Fruit fly (Drosophila melanogaster) whole organism, wandering third instar larva: Measurements from ENCODE around the gene mtg.

Experiments used
- Abd-B ChIP-seq: fragments of >200 bp; optimal IDR thresholded peaks from 2 replicates; lab custom pipeline; 2017; ENCODE audit warnings: missing biosample characterization, missing genetic modification characterization
- CG32264 ChIP-seq: fragments of 200-800 bp; sonication (Bioruptor generic); optimal IDR thresholded peaks from 2 replicates; lab custom pipeline; 2016; ENCODE audit warnings: missing biosample characterization, missing genetic modification characterization
- CG9705 ChIP-seq: fragments of 200-800 bp; sonication (Bioruptor generic); optimal IDR thresholded peaks from 2 replicates; lab custom pipeline; 2018; ENCODE audit warnings: missing biosample characterization, mild to moderate bottlenecking, missing genetic modification characterization
- CrebA ChIP-seq: fragments of 200-800 bp; sonication (Bioruptor generic); optimal IDR thresholded peaks from 2 replicates; lab custom pipeline; 2016; ENCODE audit warnings: missing biosample characterization, mild to moderate bottlenecking, missing genetic modification characterization, borderline replicate concordance
- Dfd ChIP-seq: fragments of >200 bp; optimal IDR thresholded peaks from 2 replicates; lab custom pipeline; 2017; ENCODE audit warnings: missing biosample characterization, missing genetic modification characterization
- Dif ChIP-seq: fragments of 200-275, 200-300 bp; sonication (Bioruptor generic); optimal IDR thresholded peaks from 2 replicates; lab custom pipeline; 2018; ENCODE audit warnings: missing biosample characterization, missing genetic modification characterization; ENCODE audit not compliant: partially characterized antibody
- GATAd ChIP-seq: sonication (Bioruptor generic); optimal IDR thresholded peaks from 2 replicates; lab custom pipeline; 2016; ENCODE audit warnings: missing biosample characterization, missing genetic modification characterization
- HLH106 ChIP-seq: fragments of 200-800 bp; optimal IDR thresholded peaks from 3 replicates; lab custom pipeline; 2019; ENCODE audit warnings: missing biosample characterization, mild to moderate bottlenecking, missing genetic modification characterization, moderate library complexity
- Hnf4 ChIP-seq: fragments of 200-800 bp; sonication (Bioruptor generic); optimal IDR thresholded peaks from 2 replicates; lab custom pipeline; 2016; ENCODE audit warnings: missing biosample characterization, mild to moderate bottlenecking, missing genetic modification characterization
- Hr78 ChIP-seq: fragments of >200 bp; optimal IDR thresholded peaks from 2 replicates; lab custom pipeline; 2017; ENCODE audit warnings: missing biosample characterization, missing genetic modification characterization
- Hr83 ChIP-seq: fragments of 200-300 bp; sonication (Bioruptor generic); optimal IDR thresholded peaks from 2 replicates; lab custom pipeline; 2016; ENCODE audit warnings: missing biosample characterization, mild to moderate bottlenecking, missing genetic modification characterization, moderate library complexity; ENCODE audit not compliant: poor library complexity, severe bottlenecking
- Jra ChIP-seq: sonication (Bioruptor generic); optimal IDR thresholded peaks from 2 replicates; lab custom pipeline; 2016; ENCODE audit warnings: missing biosample characterization, missing genetic modification characterization
- Mio ChIP-seq: sonication (Bioruptor generic); optimal IDR thresholded peaks from 2 replicates; lab custom pipeline; 2016; ENCODE audit warnings: missing biosample characterization, missing genetic modification characterization
- Myc ChIP-seq: fragments of >200 bp; optimal IDR thresholded peaks from 2 replicates; lab custom pipeline; 2017
- N ChIP-seq: fragments of >200 bp; optimal IDR thresholded peaks from 2 replicates; lab custom pipeline; 2018; ENCODE audit warnings: missing biosample characterization, missing external identifiers, missing genetic modification characterization
- OdsH ChIP-seq: fragments of 200-800 bp; sonication (Bioruptor generic); optimal IDR thresholded peaks from 2 replicates; lab custom pipeline; 2016; ENCODE audit warnings: missing biosample characterization, mild to moderate bottlenecking, missing genetic modification characterization
- Rel ChIP-seq, 2 experiments: fragments of 200-800 bp; sonication (Bioruptor generic) in 1 of 2; optimal IDR thresholded peaks; 2 replicates in 1 of 2; 3 replicates in 1 of 2; lab custom pipeline; 2016 to 2019; ENCODE audit warnings: mild to moderate bottlenecking in 2 of 2, missing biosample characterization in 2 of 2, missing genetic modification characterization in 2 of 2, moderate library complexity in 1 of 2
- Sp1 ChIP-seq: fragments of 200-800 bp; sonication (Bioruptor generic); optimal IDR thresholded peaks from 3 replicates; lab custom pipeline; 2019; ENCODE audit warnings: missing biosample characterization, mild to moderate bottlenecking, missing genetic modification characterization, moderate library complexity
- Vsx2 ChIP-seq: fragments of 200-300, 225-300 bp; sonication (Bioruptor generic); optimal IDR thresholded peaks from 2 replicates; lab custom pipeline; 2018; ENCODE audit warnings: missing biosample characterization, missing genetic modification characterization; ENCODE audit not compliant: partially characterized antibody
- br ChIP-seq: fragments of 200-800 bp; sonication (Bioruptor generic); optimal IDR thresholded peaks from 2 replicates; lab custom pipeline; 2016; ENCODE audit warnings: missing biosample characterization, missing genetic modification characterization
- brk ChIP-seq: fragments of 200-800 bp; sonication (Bioruptor generic); optimal IDR thresholded peaks from 2 replicates; lab custom pipeline; 2016; ENCODE audit warnings: missing biosample characterization, mild to moderate bottlenecking, missing genetic modification characterization
- dl ChIP-seq, 2 experiments: fragments of 175-275, 200-275 bp in 1 of 2; fragments of 200-275 bp in 1 of 2; sonication (Bioruptor generic); optimal IDR thresholded peaks; lab custom pipeline; 2018; ENCODE audit warnings: mild to moderate bottlenecking in 2 of 2, missing biosample characterization in 2 of 2, missing genetic modification characterization in 2 of 2, moderate library complexity in 2 of 2; ENCODE audit not compliant: partially characterized antibody in 2 of 2, insufficient read depth in 1 of 2
- dmrt93B ChIP-seq: fragments of 200-800 bp; sonication (Bioruptor generic); optimal IDR thresholded peaks from 2 replicates; lab custom pipeline; 2018; ENCODE audit warnings: missing biosample characterization, mild to moderate bottlenecking, missing genetic modification characterization
- dsf ChIP-seq: sonication (Bioruptor generic); optimal IDR thresholded peaks from 2 replicates; lab custom pipeline; 2016; ENCODE audit warnings: missing biosample characterization, missing genetic modification characterization, borderline replicate concordance
- ey ChIP-seq: fragments of 200-800 bp; sonication (Bioruptor generic); optimal IDR thresholded peaks from 2 replicates; lab custom pipeline; 2016; ENCODE audit warnings: missing biosample characterization, missing genetic modification characterization
- foxo ChIP-seq, 2 experiments: fragments of 200-800 bp; sonication (Bioruptor generic); optimal IDR thresholded peaks; 2 replicates in 1 of 2; 3 replicates in 1 of 2; lab custom pipeline; 2016 to 2017; ENCODE audit warnings: missing biosample characterization in 2 of 2, missing genetic modification characterization in 2 of 2
- fru ChIP-seq: fragments of 200-800 bp; sonication (Bioruptor generic); optimal IDR thresholded peaks from 3 replicates; lab custom pipeline; 2016; ENCODE audit warnings: missing biosample characterization, mild to moderate bottlenecking, missing genetic modification characterization
- h ChIP-seq: fragments of 200-800 bp; sonication (Bioruptor generic); optimal IDR thresholded peaks from 3 replicates; lab custom pipeline; 2016; ENCODE audit warnings: missing biosample characterization, mild to moderate bottlenecking, missing genetic modification characterization
- jim ChIP-seq: fragments of 175-275, 200-325 bp; sonication (Bioruptor generic); optimal IDR thresholded peaks from 2 replicates; lab custom pipeline; 2016; ENCODE audit warnings: missing biosample characterization, mild to moderate bottlenecking, missing genetic modification characterization
- lola ChIP-seq: fragments of >200 bp; optimal IDR thresholded peaks from 2 replicates; lab custom pipeline; 2017; ENCODE audit warnings: missing biosample characterization, missing genetic modification characterization
- pan ChIP-seq: fragments of >200 bp; optimal IDR thresholded peaks from 2 replicates; lab custom pipeline; 2017
- psq ChIP-seq: fragments of 200-800 bp; sonication (Bioruptor generic); optimal IDR thresholded peaks from 3 replicates; lab custom pipeline; 2017; ENCODE audit warnings: missing biosample characterization, mild to moderate bottlenecking, missing genetic modification characterization, moderate library complexity
- rgr ChIP-seq: fragments of 200-800 bp; sonication (Bioruptor generic); optimal IDR thresholded peaks from 3 replicates; lab custom pipeline; 2016; ENCODE audit warnings: missing biosample characterization, mild to moderate bottlenecking, missing genetic modification characterization
- sage ChIP-seq: fragments of 200-800 bp; sonication (Bioruptor generic); optimal IDR thresholded peaks from 2 replicates; lab custom pipeline; 2016; ENCODE audit warnings: missing biosample characterization, mild to moderate bottlenecking, missing genetic modification characterization
- sv ChIP-seq: fragments of 200-800 bp; sonication (Bioruptor generic); optimal IDR thresholded peaks from 3 replicates; lab custom pipeline; 2016; ENCODE audit warnings: missing biosample characterization, missing genetic modification characterization
- tai ChIP-seq: sonication (Bioruptor generic); optimal IDR thresholded peaks from 2 replicates; lab custom pipeline; 2016; ENCODE audit warnings: missing biosample characterization, missing genetic modification characterization
- usp ChIP-seq: fragments of >200 bp; optimal IDR thresholded peaks from 2 replicates; lab custom pipeline; 2017; ENCODE audit warnings: missing biosample characterization, missing genetic modification characterization
- woc ChIP-seq: sonication (Bioruptor generic); optimal IDR thresholded peaks from 2 replicates; lab custom pipeline; 2016; ENCODE audit warnings: missing biosample characterization, mild to moderate bottlenecking, missing genetic modification characterization

Gene mtg

DNA sequence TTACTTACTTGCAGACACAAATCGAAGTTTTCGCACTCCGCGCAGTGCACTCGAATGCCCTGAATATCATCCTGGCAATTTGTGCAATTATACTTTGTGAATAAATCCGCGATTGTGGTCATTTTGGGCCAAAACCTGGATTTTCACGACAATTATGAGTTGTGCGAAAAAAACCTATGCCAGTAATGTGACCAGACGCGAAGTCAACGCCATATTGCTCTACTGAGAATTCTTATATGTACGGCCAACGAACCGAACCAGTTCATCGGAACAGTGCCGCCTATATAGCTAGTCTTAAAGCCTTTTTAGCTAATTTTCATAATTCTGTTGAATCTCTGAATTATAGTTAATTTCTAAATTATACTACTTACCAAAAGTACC, 10.0 kb upstream of the mtg start, which contains the start of gene Ada2b:
Gene Ada2b, minus strand, starts transcription at position 214 of the 381 bp plus-strand sequence.
- TF ChIP-seq woc (GFP tag; lab: Kevin White, UChicago) (peak; percentile 51), Hr78 (no peak), Myc (peak; percentile 83), fru (GFP tag; lab: Kevin White, UChicago) (peak; percentile 70)

DNA sequence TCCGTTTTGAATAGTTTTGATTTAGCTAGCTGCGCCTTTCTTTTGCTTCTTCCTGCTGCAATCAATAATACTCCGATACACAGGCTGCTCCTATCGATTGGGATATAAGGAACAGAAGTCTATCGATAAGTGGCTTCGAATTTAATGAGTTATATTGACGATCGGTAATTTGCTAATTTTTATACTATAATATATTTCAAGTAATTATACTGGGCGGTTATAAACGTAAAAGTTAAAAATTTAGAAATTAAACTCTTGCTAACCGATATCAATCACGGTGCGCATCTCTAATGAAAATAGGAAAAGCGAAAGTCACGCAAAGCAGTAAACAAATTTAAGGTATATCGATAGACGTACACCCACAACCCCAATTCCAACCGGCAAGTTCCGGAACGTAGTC, 6.6 kb upstream of the mtg start, which contains the start of the genes CG9636, CG18749 and CG33722:
Gene CG9636, minus strand, starts transcription at position 73 of the 400 bp plus-strand sequence.
Gene CG18749, plus strand, starts transcription at position 336 of the 400 bp plus-strand sequence.
Gene CG33722, plus strand, starts transcription at position 336 of the 400 bp plus-strand sequence.
- TF ChIP-seq tai (GFP tag; lab: Kevin White, UChicago) (no peak), sv (peak; percentile 62), Dfd (GFP tag; lab: Kevin White, UChicago) (no peak), Hr83 (GFP tag; lab: Kevin White, UChicago) (no peak), jim (GFP tag; lab: Kevin White, UChicago) (no peak), psq (peak; percentile 81), CG32264 (GFP tag; lab: Kevin White, UChicago) (peak; percentile 40), Hr78 (no peak), br (GFP tag; lab: Kevin White, UChicago) (peak; percentile 73), GATAd (GFP tag; lab: Kevin White, UChicago) (no peak), dsf (peak; percentile 71), HLH106 (tag; lab: Kevin White, UChicago) (peak; percentile 72), Abd-B (GFP tag; lab: Kevin White, UChicago) (no peak), dl (GFP tag; optimal IDR thresholded peaks at IDR 0.05; lab: Kevin White, UChicago; ENCODE audit: insufficient read depth in 1 of 2, partially characterized antibody in 2 of 2) (no peak), dmrt93B (GFP tag; lab: Kevin White, UChicago) (no peak), N (GFP tag; lab: Kevin White, UChicago) (no peak), pan (lab: Kevin White, UChicago) (no peak), fru (GFP tag; lab: Kevin White, UChicago) (peak; percentile 70), CrebA (GFP tag; lab: Kevin White, UChicago) (no peak), brk (peak; percentile 93), Hnf4 (GFP tag; lab: Kevin White, UChicago) (peak; percentile 89), h (GFP tag; lab: Kevin White, UChicago) (peak; percentile 89), Mio (GFP tag; lab: Kevin White, UChicago) (no peak), Jra (peak; percentile 81), sage (GFP tag; lab: Kevin White, UChicago) (peak; percentile 83), Vsx2 (GFP tag; lab: Kevin White, UChicago) (no peak), Dif (no peak), ey (GFP tag; lab: Kevin White, UChicago) (peak; percentile 67), woc (GFP tag; lab: Kevin White, UChicago) (peak; percentile 70), rgr (peak; percentile 83), Sp1 (GFP tag; lab: Kevin White, UChicago) (peak; percentile 67), usp (GFP tag; lab: Kevin White, UChicago) (no peak), Rel (GFP tag; optimal IDR thresholded peaks at IDR 0.05; lab: Kevin White, UChicago) (peak; percentile 62), Rel (tag; optimal IDR thresholded peaks at IDR 0.05; lab: Kevin White, UChicago) (peak; percentile 87), OdsH (peak; percentile 81), Myc (peak; percentile 36), CG9705 (GFP tag; lab: Kevin White, UChicago) (peak; percentile 50), lola (GFP tag; lab: Kevin White, UChicago) (no peak), foxo (GFP tag; optimal IDR thresholded peaks at IDR 0.05; lab: Kevin White, UChicago) (peak; percentile 23 to 80)

DNA sequence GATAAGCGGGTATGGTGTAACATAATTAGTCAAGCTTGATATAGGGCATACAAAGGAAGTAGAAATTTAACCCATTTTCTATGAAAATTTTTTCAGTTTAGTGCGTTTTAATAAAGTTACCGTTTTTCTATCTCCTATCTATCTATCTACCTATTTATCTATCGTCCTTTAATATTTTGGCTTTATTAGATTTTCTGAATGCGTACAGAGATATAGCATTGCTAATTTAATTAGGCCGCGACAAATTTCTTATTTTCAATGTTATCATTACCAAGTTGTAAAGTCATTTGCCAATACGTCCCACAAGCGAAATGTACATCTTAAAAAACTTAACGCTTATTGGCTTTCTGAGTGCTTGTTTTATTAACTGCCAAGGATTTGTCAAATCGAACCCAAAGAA, 2.2 kb upstream of the mtg start, which contains the start of gene CG15864:
Gene CG15864, plus strand, starts transcription at position 301 of the 400 bp plus-strand sequence.
- TF ChIP-seq dmrt93B (GFP tag; lab: Kevin White, UChicago) (no peak), CG32264 (GFP tag; lab: Kevin White, UChicago) (no peak), HLH106 (tag; lab: Kevin White, UChicago) (no peak), usp (GFP tag; lab: Kevin White, UChicago) (no peak), Myc (no peak), dsf (no peak), Jra (no peak), N (GFP tag; lab: Kevin White, UChicago) (no peak), fru (GFP tag; lab: Kevin White, UChicago) (no peak), Abd-B (GFP tag; lab: Kevin White, UChicago) (no peak), CG9705 (GFP tag; lab: Kevin White, UChicago) (no peak), jim (GFP tag; lab: Kevin White, UChicago) (no peak), Hr83 (GFP tag; lab: Kevin White, UChicago) (no peak), CrebA (GFP tag; lab: Kevin White, UChicago) (no peak)
- TF ChIP-seq, all 38 proteins: peak for 0
